Worm (Caenorhabditis elegans): Measurements from ENCODE around the gene T26A5.8.

Gene T26A5.8

DNA sequence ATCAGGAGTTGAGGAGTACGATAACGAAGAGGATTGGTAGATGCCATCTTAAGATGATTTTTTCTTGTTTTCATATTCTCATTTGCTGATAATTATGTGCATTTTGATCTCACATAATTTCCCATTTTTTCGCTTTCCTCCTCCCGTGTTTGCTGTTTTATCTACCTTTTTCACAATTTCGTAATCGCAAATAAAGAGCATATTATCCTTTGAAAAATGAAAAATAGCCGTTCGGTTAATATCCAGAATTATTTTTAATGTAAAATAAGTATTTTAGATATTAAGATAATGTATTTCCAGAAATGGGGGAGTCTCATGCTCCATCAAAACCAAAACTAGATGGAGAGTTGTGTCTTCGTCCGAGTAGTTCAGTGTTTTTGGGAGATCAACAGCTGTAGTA lies 29.7 kb downstream of the T26A5.8 start, which contains the start of gene vps-16:
vps-16 (plus strand) TSS at position 301 of the 400 bp plus-strand sequence.
- TF ChIP-seq pqm-1 (tag; optimal IDR thresholded peaks at IDR 0.05) (no peak), lin-29 (GFP tag; IDR thresholded peaks at IDR 0.05) (no peak), lin-38 (GFP tag; IDR thresholded peaks at IDR 0.05) (0 out of 2 replicates have a peak, but pooled peaks have one; percentile 31), aha-1 (tag) (peak; percentile 3), Y48G9A.11 (GFP tag; IDR thresholded peaks at IDR 0.05) (0 out of 2 replicates have a peak, but pooled peaks have one; percentile 17), ama-1 (optimal IDR thresholded peaks at IDR 0.05) (peak; percentile 17)

DNA sequence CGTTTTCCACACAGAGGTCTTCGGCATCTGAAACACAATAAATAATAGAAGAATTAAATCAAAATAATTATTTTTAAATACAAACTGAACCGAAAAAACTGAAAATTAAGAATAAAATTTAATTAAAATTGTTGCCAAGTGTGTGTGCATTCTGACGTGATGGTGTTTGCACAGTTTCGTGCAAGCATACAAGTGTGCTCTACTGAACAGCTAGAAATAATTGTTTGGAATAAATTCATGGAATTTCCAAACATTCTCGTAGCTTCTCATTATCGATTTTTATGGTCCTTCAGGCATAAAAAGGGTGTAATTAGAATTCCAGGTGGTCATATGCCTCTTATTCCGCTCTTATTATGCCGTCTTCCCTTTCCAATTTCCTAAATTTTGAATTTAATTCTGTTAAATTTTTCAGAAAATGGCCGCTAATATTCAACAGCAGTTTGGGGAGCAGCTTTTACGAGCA lies 30.9 kb downstream of the T26A5.8 start, which contains the start of the genes mrps-17 and txdc-9:
mrps-17 (minus strand) TSS at position 33 of the 463 bp plus-strand sequence.
txdc-9 (plus strand) TSS at position 413 of the 463 bp plus-strand sequence.
- no peak for TF ChIP-seq F10B5.3 (tag; optimal IDR thresholded peaks at IDR 0.05)
- no peak for TF ChIP-seq nhr-76 (tag; optimal IDR thresholded peaks at IDR 0.05)
- TF ChIP-seq lin-15B (tag; optimal IDR thresholded peaks at IDR 0.05) = no peak
- no peak for TF ChIP-seq tra-1 (GFP tag; IDR thresholded peaks at IDR 0.05)
- no peak for TF ChIP-seq nhr-237 (tag; optimal IDR thresholded peaks at IDR 0.05)
- TF ChIP-seq dpl-1 (GFP tag; optimal IDR thresholded peaks at IDR 0.05) = peak; percentile 75
- no peak for TF ChIP-seq ceh-62 (tag; optimal IDR thresholded peaks at IDR 0.05)
- TF ChIP-seq jun-1 (tag; optimal IDR thresholded peaks at IDR 0.05) = no peak
- TF ChIP-seq rbr-2 (tag; optimal IDR thresholded peaks at IDR 0.05) = peak; percentile 73
- TF ChIP-seq spr-1 (tag; optimal IDR thresholded peaks at IDR 0.05) = no peak
- no peak for TF ChIP-seq zfp-2 (tag; optimal IDR thresholded peaks at IDR 0.05)
- TF ChIP-seq madf-9 (GFP tag; conservative IDR thresholded peaks at IDR 0.05) = no peak
- no peak for TF ChIP-seq zfp-3 (GFP tag; conservative IDR thresholded peaks at IDR 0.05)
- TF ChIP-seq fkh-10 (GFP tag; optimal IDR thresholded peaks at IDR 0.05) = peak; percentile 30
- no peak for TF ChIP-seq madf-5 (GFP tag; IDR thresholded peaks at IDR 0.05)
- no peak for TF ChIP-seq cey-2 (tag; optimal IDR thresholded peaks at IDR 0.05; ENCODE audit: borderline replicate concordance, insufficient read depth)
- TF ChIP-seq pqm-1 (tag; optimal IDR thresholded peaks at IDR 0.05) = no peak
- TF ChIP-seq Y48G9A.11 (GFP tag; IDR thresholded peaks at IDR 0.05) = no peak
- peak; percentile 8; the same call in 1 of the 2 replicates for TF ChIP-seq dmd-6 (GFP tag; IDR thresholded peaks at IDR 0.05)
- no peak for TF ChIP-seq nhr-11 (tag; optimal IDR thresholded peaks at IDR 0.05)
- no peak for TF ChIP-seq R02D3.7 (tag; optimal IDR thresholded peaks at IDR 0.05)
- no peak for TF ChIP-seq snpc-4 (tag; optimal IDR thresholded peaks at IDR 0.05)
- TF ChIP-seq mep-1 (tag; optimal IDR thresholded peaks at IDR 0.05) = no peak
- TF ChIP-seq dmd-9 (GFP tag; IDR thresholded peaks at IDR 0.05) = no peak
- TF ChIP-seq nhr-102 (tag; optimal IDR thresholded peaks at IDR 0.05) = no peak
- no peak for TF ChIP-seq nhr-48 (tag; optimal IDR thresholded peaks at IDR 0.05)
- TF ChIP-seq nhr-25 (tag; optimal IDR thresholded peaks at IDR 0.05; ENCODE audit: borderline replicate concordance, insufficient read depth) = no peak
- no peak for TF ChIP-seq egl-27 (tag; optimal IDR thresholded peaks at IDR 0.05)
- no peak for TF ChIP-seq egl-43 (GFP tag; IDR thresholded peaks at IDR 0.05)
- no peak for TF ChIP-seq ztf-7 (tag; optimal IDR thresholded peaks at IDR 0.05)
- no peak for TF ChIP-seq daf-16 (GFP tag; optimal IDR thresholded peaks at IDR 0.05)
- no peak for TF ChIP-seq daf-16 (tag; optimal IDR thresholded peaks at IDR 0.05)
- TF ChIP-seq zag-1 (tag; optimal IDR thresholded peaks at IDR 0.05) = no peak
- TF ChIP-seq T20F7.1 (GFP tag; optimal IDR thresholded peaks at IDR 0.05) = no peak
- no peak for TF ChIP-seq skn-1 (tag; optimal IDR thresholded peaks at IDR 0.05)
- TF ChIP-seq lin-38 (GFP tag; IDR thresholded peaks at IDR 0.05) = peak; percentile 93
- no peak for TF ChIP-seq dmd-8 (GFP tag; IDR thresholded peaks at IDR 0.05)
- TF ChIP-seq hlh-11 (tag; optimal IDR thresholded peaks at IDR 0.05) = peak; percentile 42
- TF ChIP-seq daf-19 (GFP tag; conservative IDR thresholded peaks at IDR 0.05) = no peak
- no peak for TF ChIP-seq ZK337.2 (GFP tag; IDR thresholded peaks at IDR 0.05)
- no peak for TF ChIP-seq nhr-111 (GFP tag; optimal IDR thresholded peaks at IDR 0.05)
- no peak for TF ChIP-seq ama-1 (optimal IDR thresholded peaks at IDR 0.05)
- no peak for TF ChIP-seq vab-7 (GFP tag; IDR thresholded peaks at IDR 0.05)
- no peak for TF ChIP-seq spr-3 (GFP tag; optimal IDR thresholded peaks at IDR 0.05)
- peak; percentile 71 for TF ChIP-seq dve-1 (tag; optimal IDR thresholded peaks at IDR 0.05; ENCODE audit: insufficient read depth)
- TF ChIP-seq lin-1 (GFP tag; IDR thresholded peaks at IDR 0.05) = no peak
- no peak for TF ChIP-seq zip-11 (GFP tag; IDR thresholded peaks at IDR 0.05)
- TF ChIP-seq mes-2 (tag; optimal IDR thresholded peaks at IDR 0.05; ENCODE audit: poor library complexity, severe bottlenecking) = peak; percentile 89
